Fruit fly (Drosophila melanogaster) whole organism, adult: ENCODE results near the gene CG2854.

Experiments used
- CG11617 ChIP-seq: fragments of 200-800 bp; sonication (Bioruptor generic); optimal IDR thresholded peaks from 2 replicates; lab custom pipeline; 2017; ENCODE audit warnings: mild to moderate bottlenecking, missing biosample characterization, missing genetic modification reagents, missing genetic modification characterization
- CG1620 ChIP-seq: fragments of 200-800 bp; sonication (Bioruptor generic); optimal IDR thresholded peaks from 2 replicates; lab custom pipeline; 2016; ENCODE audit warnings: missing biosample characterization, missing genetic modification characterization
- CG33017 ChIP-seq: fragments of 200-800 bp; sonication (Bioruptor generic); optimal IDR thresholded peaks from 2 replicates; lab custom pipeline; 2018; ENCODE audit warnings: missing biosample characterization, mild to moderate bottlenecking, missing genetic modification characterization, moderate library complexity
- CG5204 ChIP-seq: fragments of 200-800 bp; sonication (Bioruptor generic); optimal IDR thresholded peaks from 2 replicates; lab custom pipeline; 2016; ENCODE audit warnings: missing biosample characterization, missing genetic modification characterization
- CG7045 ChIP-seq: fragments of 200-800 bp; sonication (Bioruptor generic); optimal IDR thresholded peaks from 2 replicates; lab custom pipeline; 2017; ENCODE audit warnings: missing biosample characterization, mild to moderate bottlenecking, missing genetic modification characterization
- kay ChIP-seq: fragments of 200-800 bp; sonication (Bioruptor generic); peaks from one replicate; lab custom pipeline; 2016; ENCODE audit warnings: missing biosample characterization, missing genetic modification characterization, borderline replicate concordance

- TF ChIP-seq CG33017 (tag; lab: Kevin White, UChicago) = no peak
- TF ChIP-seq CG1620 (GFP tag; lab: Kevin White, UChicago) = no peak
- no peak for TF ChIP-seq kay (GFP tag; lab: Kevin White, UChicago)
- TF ChIP-seq CG5204 (GFP tag; lab: Kevin White, UChicago) = no peak
- no peak for TF ChIP-seq CG11617 (GFP tag; lab: Kevin White, UChicago)
- TF ChIP-seq CG7045 (GFP tag; lab: Kevin White, UChicago) = no peak
Observed at dm6 chrX:2354169-2354568, 27.2 kb downstream of the CG2854 start.
